Worm (Caenorhabditis elegans) whole organism, L4/young adult: Measurements from ENCODE around the gene C08B6.8.

Experiments
- W03F9.2 ChIP-seq: fragments of 150-350 bp; optimal IDR thresholded peaks from 2 replicates; lab custom pipeline; 2014; ENCODE audit warnings: missing biosample characterization, missing genetic modification characterization
- him-1 ChIP-seq: sonication (generic microtip); optimal IDR thresholded peaks from 2 replicates; lab custom pipeline; 2016; ENCODE audit warnings: missing genotype, missing genetic modification reagents, missing genetic modification characterization, missing compliant biosample characterization

- TF ChIP-seq him-1 (tag; lab: Kevin White, UChicago) (no peak), W03F9.2 (tag; lab: Kevin White, UChicago) (no peak)
These were observed 29.6 kb upstream of the C08B6.8 start, which contains the start of gene ugt-17 for ce11 chrV:10104785-10105310.
